Fruit fly (Drosophila melanogaster) whole organism, pupa: ENCODE data around the gene CG1979.

ENCODE experiments used
- CG10348 ChIP-seq: fragments of 200-800 bp; sonication (Bioruptor generic); IDR thresholded peaks from 2 replicates; pipeline ENCODE4 v1.3.6; 2022; ENCODE audit warnings: missing biosample characterization, missing genetic modification characterization
- CG12605 ChIP-seq: fragments of 200-800 bp; sonication (Bioruptor generic); IDR thresholded peaks from 2 replicates; pipeline ENCODE4 v1.3.6; 2022; ENCODE audit warnings: missing biosample characterization, missing genetic modification characterization
- CG13204 ChIP-seq: fragments of 200-800 bp; sonication (Bioruptor generic); optimal IDR thresholded peaks from 2 replicates; lab custom pipeline; 2018; ENCODE audit warnings: missing biosample characterization, mild to moderate bottlenecking, missing genetic modification characterization, moderate library complexity
- CG14655 ChIP-seq: fragments of 200-800 bp; sonication (Bioruptor generic); optimal IDR thresholded peaks from 3 replicates; lab custom pipeline; 2017; ENCODE audit warnings: mild to moderate bottlenecking, missing biosample characterization, missing genetic modification reagents, missing genetic modification characterization
- CG15710 ChIP-seq: fragments of 200-800 bp; sonication (Bioruptor generic); optimal IDR thresholded peaks from 2 replicates; lab custom pipeline; 2018; ENCODE audit warnings: missing biosample characterization, mild to moderate bottlenecking, missing genetic modification characterization, moderate library complexity
- CG17806 ChIP-seq: fragments of 200-800 bp; sonication (Bioruptor generic); optimal IDR thresholded peaks from 2 replicates; lab custom pipeline; 2018; ENCODE audit warnings: missing biosample characterization, mild to moderate bottlenecking, missing genetic modification characterization, moderate library complexity
- CG32121 ChIP-seq: fragments of 200-800 bp; sonication (Bioruptor generic); IDR thresholded peaks from 2 replicates; pipeline ENCODE4 v1.3.6; 2022; ENCODE audit warnings: missing biosample characterization, missing genetic modification characterization
- CG34367 ChIP-seq: fragments of 200-800 bp; sonication (Bioruptor generic); optimal IDR thresholded peaks from 2 replicates; lab custom pipeline; 2018; ENCODE audit warnings: missing biosample characterization, mild to moderate bottlenecking, missing genetic modification characterization
- CG4496 ChIP-seq: fragments of 200-800 bp; sonication (Bioruptor generic); IDR thresholded peaks from 3 replicates; pipeline ENCODE4 v1.3.6; 2022; ENCODE audit warnings: missing biosample characterization, missing genetic modification characterization
- CG8159 ChIP-seq: fragments of 200-800 bp; sonication (Bioruptor generic); optimal IDR thresholded peaks from 3 replicates; lab custom pipeline; 2018; ENCODE audit warnings: missing biosample characterization, mild to moderate bottlenecking, missing genetic modification characterization, moderate library complexity
- CG8301 ChIP-seq: fragments of 200-800 bp; sonication (Bioruptor generic); optimal IDR thresholded peaks from 2 replicates; lab custom pipeline; 2018; ENCODE audit warnings: missing biosample characterization, mild to moderate bottlenecking, missing genetic modification characterization
- CG9948 ChIP-seq: fragments of 200-800 bp; sonication (Bioruptor generic); optimal IDR thresholded peaks from 2 replicates; lab custom pipeline; 2018; ENCODE audit warnings: missing biosample characterization, mild to moderate bottlenecking, missing genetic modification characterization, moderate library complexity
- D1 ChIP-seq: fragments of 200-800 bp; sonication (Bioruptor generic); optimal IDR thresholded peaks from 2 replicates; lab custom pipeline; 2018; ENCODE audit warnings: missing biosample characterization, mild to moderate bottlenecking, missing genetic modification characterization, moderate library complexity
- EcR ChIP-seq: fragments of 200-800 bp; sonication (Bioruptor generic); optimal IDR thresholded peaks from 3 replicates; lab custom pipeline; 2019; ENCODE audit warnings: missing biosample characterization, missing genetic modification characterization, mild to moderate bottlenecking, moderate library complexity, missing genetic modification reagents
- Ets98B ChIP-seq: fragments of 200-800 bp; sonication (Bioruptor generic); IDR thresholded peaks from 2 replicates; pipeline ENCODE4 v1.3.6; 2022; ENCODE audit warnings: missing biosample characterization, missing genetic modification characterization
- Pif1A ChIP-seq: fragments of 200-800 bp; sonication (Bioruptor generic); optimal IDR thresholded peaks from 3 replicates; lab custom pipeline; 2016; ENCODE audit warnings: missing biosample characterization, missing genetic modification characterization
- Pif1B ChIP-seq: fragments of 200-800 bp; sonication (Bioruptor generic); optimal IDR thresholded peaks from 3 replicates; lab custom pipeline; 2016; ENCODE audit warnings: missing biosample characterization, missing genetic modification characterization
- Snoo ChIP-seq: fragments of 200-800 bp; sonication (Bioruptor generic); optimal IDR thresholded peaks from 3 replicates; lab custom pipeline; 2017; ENCODE audit warnings: missing biosample characterization, mild to moderate bottlenecking, missing genetic modification characterization, inconsistent platforms
- fd96Ca ChIP-seq: fragments of 200-800 bp; sonication (Bioruptor generic); IDR thresholded peaks from 3 replicates; pipeline ENCODE4 v1.3.6; 2022; ENCODE audit warnings: missing biosample characterization, missing genetic modification characterization
- gl ChIP-seq: fragments of 200-800 bp; sonication (Bioruptor generic); optimal IDR thresholded peaks from 2 replicates; lab custom pipeline; 2018; ENCODE audit warnings: missing biosample characterization, mild to moderate bottlenecking, missing genetic modification characterization
- rn ChIP-seq: fragments of 200-800 bp; sonication (Bioruptor generic); IDR thresholded peaks from 2 replicates; pipeline ENCODE4 v1.3.6; 2022; ENCODE audit warnings: missing biosample characterization, missing genetic modification characterization

Gene CG1979

DNA sequence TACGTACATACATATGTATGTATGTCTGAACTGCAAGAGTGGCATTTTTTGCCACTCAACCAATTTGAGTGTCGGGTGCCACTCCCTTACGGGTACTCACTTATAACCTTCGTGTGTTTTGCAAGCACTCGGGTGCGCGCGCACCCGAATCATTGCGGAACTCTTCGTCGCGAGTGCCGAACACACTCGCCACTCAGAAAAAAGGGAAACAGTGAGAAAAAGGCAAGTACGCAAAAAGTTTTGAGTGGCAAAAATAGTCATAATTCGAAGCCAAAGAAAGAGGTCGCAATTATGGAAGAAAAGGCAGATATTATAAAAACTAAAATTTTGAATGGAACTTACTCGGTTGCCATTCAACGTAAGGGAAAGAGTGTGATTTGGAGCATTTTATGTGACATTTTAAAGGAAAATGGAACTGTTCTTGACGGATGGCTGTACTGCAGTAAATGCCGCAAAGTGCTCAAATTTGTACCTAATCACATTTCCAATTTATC is 36.0 kb downstream of the CG1979 start:
- TF ChIP-seq CG15710 (tag; lab: Kevin White, UChicago) (peak; percentile 10), CG9948 (tag; lab: Kevin White, UChicago) (no peak), CG8301 (tag; lab: Kevin White, UChicago) (no peak), CG17806 (tag; lab: Kevin White, UChicago) (peak; percentile 5), CG14655 (GFP tag; lab: Kevin White, UChicago) (no peak), EcR (GFP tag; lab: Kevin White, UChicago) (no peak), CG8159 (tag; lab: Kevin White, UChicago) (no peak), CG10348 (GFP tag; lab: Robert Waterston, UW) (no peak), Pif1A (GFP tag; lab: Kevin White, UChicago) (peak; percentile 6), rn (GFP tag; lab: Robert Waterston, UW) (no peak), CG32121 (peak; percentile 14; the same call in 1 of the 2 replicates), CG12605 (no peak), fd96Ca (GFP tag; lab: Robert Waterston, UW) (no peak; the same call in 2 of the 3 replicates), D1 (tag; lab: Kevin White, UChicago) (no peak), Pif1B (GFP tag; lab: Kevin White, UChicago) (no peak), gl (tag; lab: Kevin White, UChicago) (no peak)

DNA sequence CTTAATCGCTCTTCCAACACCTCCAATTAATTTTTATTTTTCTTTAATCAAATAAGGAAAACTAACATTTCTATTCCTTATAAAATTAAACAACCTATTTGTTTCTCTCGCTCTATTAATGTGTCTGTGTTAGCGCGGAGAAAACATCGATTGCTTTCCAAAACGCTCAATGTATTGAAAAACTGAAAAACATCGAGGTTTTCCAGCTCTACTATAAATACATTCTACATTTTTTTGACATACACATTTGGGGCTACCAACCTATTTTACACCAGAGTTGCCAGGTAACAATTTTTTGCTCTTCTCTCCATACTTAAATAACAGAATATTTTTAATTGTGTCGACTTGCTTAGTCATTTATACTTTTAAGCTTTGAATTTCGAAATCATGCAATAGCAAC is 37.5 kb downstream of the CG1979 start:
- TF ChIP-seq CG14655 (GFP tag; lab: Kevin White, UChicago) (no peak), fd96Ca (GFP tag; lab: Robert Waterston, UW) (no peak), Pif1B (GFP tag; lab: Kevin White, UChicago) (no peak), Snoo (tag; lab: Kevin White, UChicago) (no peak), Ets98B (GFP tag; lab: Robert Waterston, UW) (no peak), CG4496 (GFP tag; lab: Robert Waterston, UW) (no peak), EcR (GFP tag; lab: Kevin White, UChicago) (no peak), CG13204 (GFP tag; lab: Kevin White, UChicago) (no peak), CG12605 (no peak), gl (tag; lab: Kevin White, UChicago) (no peak), CG8159 (tag; lab: Kevin White, UChicago) (no peak), CG10348 (GFP tag; lab: Robert Waterston, UW) (no peak), CG8301 (tag; lab: Kevin White, UChicago) (no peak), CG15710 (tag; lab: Kevin White, UChicago) (no peak)
- TF ChIP-seq, all 21 proteins: peak for 0

DNA sequence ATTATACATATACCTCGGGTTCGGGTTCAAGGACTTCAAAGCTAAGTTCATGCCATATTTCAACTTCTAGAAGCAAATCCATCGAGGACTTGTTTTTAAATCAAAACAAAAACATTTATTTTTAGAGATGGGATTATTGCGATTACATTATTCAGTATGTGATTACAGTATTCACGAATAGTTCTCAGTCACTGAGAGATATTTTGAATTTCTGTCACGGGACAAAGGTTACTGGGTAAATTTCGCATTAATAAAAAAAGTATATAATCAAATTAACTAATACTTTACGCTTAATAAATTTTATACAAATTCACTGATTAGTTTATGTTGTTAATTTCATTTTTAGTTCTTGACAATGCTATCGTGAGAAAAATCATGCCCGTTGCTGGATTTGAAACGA is 39.2 kb downstream of the CG1979 start:
- TF ChIP-seq CG8301 (tag; lab: Kevin White, UChicago) (no peak), fd96Ca (GFP tag; lab: Robert Waterston, UW) (no peak), Snoo (tag; lab: Kevin White, UChicago) (peak; percentile 6), D1 (tag; lab: Kevin White, UChicago) (no peak), CG4496 (GFP tag; lab: Robert Waterston, UW) (0 out of 3 replicates have a peak, but pooled peaks have one; percentile 11), CG12605 (0 out of 2 replicates have a peak, but pooled peaks have one; percentile 21), CG8159 (tag; lab: Kevin White, UChicago) (peak; percentile 31), CG15710 (tag; lab: Kevin White, UChicago) (peak; percentile 27), Pif1B (GFP tag; lab: Kevin White, UChicago) (peak; percentile 8), CG13204 (GFP tag; lab: Kevin White, UChicago) (no peak), CG34367 (tag; lab: Kevin White, UChicago) (no peak), EcR (GFP tag; lab: Kevin White, UChicago) (no peak), CG10348 (GFP tag; lab: Robert Waterston, UW) (no peak), CG32121 (no peak), gl (tag; lab: Kevin White, UChicago) (no peak), CG17806 (tag; lab: Kevin White, UChicago) (no peak), Ets98B (GFP tag; lab: Robert Waterston, UW) (no peak), CG14655 (GFP tag; lab: Kevin White, UChicago) (no peak), Pif1A (GFP tag; lab: Kevin White, UChicago) (no peak), rn (GFP tag; lab: Robert Waterston, UW) (no peak)

DNA sequence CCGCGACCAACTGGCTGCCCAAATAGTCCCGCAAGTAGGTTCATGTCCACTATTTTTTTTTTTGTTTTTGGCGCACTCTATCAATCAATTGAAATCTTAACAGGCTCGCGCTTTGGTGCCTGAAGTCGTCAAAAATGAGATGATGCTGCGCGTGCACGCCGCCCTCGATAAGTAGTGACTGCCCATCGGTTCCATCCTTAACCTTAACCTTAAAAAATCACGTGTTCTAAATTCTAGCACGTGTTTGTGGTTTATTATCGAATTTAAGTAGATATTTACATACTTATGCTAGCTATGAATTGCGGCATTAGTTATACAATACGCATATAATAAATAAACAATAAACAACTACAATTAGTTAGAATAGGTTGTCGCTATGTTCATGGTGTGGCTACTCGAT is 40.0 kb downstream of the CG1979 start:
- TF ChIP-seq CG12605 (no peak), CG17806 (tag; lab: Kevin White, UChicago) (no peak), Snoo (tag; lab: Kevin White, UChicago) (no peak)

DNA sequence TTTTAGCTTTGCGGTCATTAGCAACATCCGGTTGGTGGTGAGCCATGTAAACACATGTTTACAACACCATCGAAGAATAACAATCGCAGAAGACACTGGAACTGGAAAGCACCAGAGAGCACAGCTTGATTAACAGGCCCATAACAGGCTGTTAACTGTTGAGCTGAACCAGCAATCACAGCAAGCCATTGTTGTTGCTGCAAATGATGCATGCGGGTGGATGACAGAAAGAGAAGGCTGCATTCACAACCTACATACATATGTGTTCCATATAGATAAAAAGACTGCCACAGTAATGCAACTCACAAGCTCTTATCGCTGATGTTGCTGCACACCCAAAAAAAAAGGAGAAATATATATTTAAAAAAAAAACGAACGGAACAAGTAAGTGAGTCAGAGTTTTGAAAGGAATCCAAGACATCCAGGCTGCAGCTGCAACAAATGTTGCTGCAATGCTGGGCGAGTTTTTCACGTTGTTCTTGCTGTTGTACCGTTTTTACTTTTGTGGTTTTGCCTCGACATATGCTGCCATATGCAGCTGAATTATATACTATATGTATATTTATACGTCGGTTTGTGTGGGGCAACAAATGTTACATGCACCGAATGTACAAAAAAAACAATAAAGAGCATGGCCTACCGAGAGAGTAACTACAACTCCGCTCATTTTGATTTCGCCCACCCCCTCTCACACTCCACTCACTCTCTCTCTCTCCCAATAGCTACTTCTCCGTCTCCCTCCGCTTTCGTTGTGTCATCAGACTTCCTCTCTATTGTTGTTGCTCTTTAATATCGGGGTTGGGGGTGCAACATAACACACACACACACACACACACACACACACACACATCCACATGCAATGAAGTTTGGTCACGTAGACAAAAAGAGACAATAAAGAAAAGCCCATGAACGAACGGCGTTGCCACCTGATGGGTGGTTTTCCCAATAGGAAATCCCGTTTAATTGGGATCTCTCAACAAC is 48.8 kb downstream of the CG1979 start:
- TF ChIP-seq gl (tag; lab: Kevin White, UChicago) = no peak
- no peak for TF ChIP-seq Snoo (tag; lab: Kevin White, UChicago)
- TF ChIP-seq CG9948 (tag; lab: Kevin White, UChicago) = no peak
- TF ChIP-seq CG8159 (tag; lab: Kevin White, UChicago) = peak; percentile 17
- no peak for TF ChIP-seq CG10348 (GFP tag; lab: Robert Waterston, UW)
- no peak for TF ChIP-seq rn (GFP tag; lab: Robert Waterston, UW)
- TF ChIP-seq CG17806 (tag; lab: Kevin White, UChicago) = no peak
- TF ChIP-seq CG12605 = peak; percentile 42; the same call in 1 of the 2 replicates
- peak; percentile 59; the same call in 2 of the 3 replicates for TF ChIP-seq fd96Ca (GFP tag; lab: Robert Waterston, UW)
- TF ChIP-seq CG15710 (tag; lab: Kevin White, UChicago) = no peak
- TF ChIP-seq Pif1B (GFP tag; lab: Kevin White, UChicago) = no peak
- TF ChIP-seq CG4496 (GFP tag; lab: Robert Waterston, UW) = peak; percentile 66; the same call in 2 of the 3 replicates
- TF ChIP-seq CG34367 (tag; lab: Kevin White, UChicago) = no peak
- TF ChIP-seq Pif1A (GFP tag; lab: Kevin White, UChicago) = peak; percentile 21
- TF ChIP-seq Ets98B (GFP tag; lab: Robert Waterston, UW) = peak; percentile 71
- TF ChIP-seq CG8301 (tag; lab: Kevin White, UChicago) = peak; percentile 2
- TF ChIP-seq CG32121 = peak; percentile 58
- no peak for TF ChIP-seq D1 (tag; lab: Kevin White, UChicago)
- peak; percentile 71 for TF ChIP-seq EcR (GFP tag; lab: Kevin White, UChicago)
- TF ChIP-seq CG14655 (GFP tag; lab: Kevin White, UChicago) = no peak
- TF ChIP-seq CG13204 (GFP tag; lab: Kevin White, UChicago) = peak; percentile 10
